Worm (Caenorhabditis elegans): ENCODE measurements around the gene F32D8.3.

F32D8.3 gene

ce11 chrV:10894601-10895000 lies 8.0 kb downstream of the F32D8.3 start, which contains the start of the genes F32D8.14 and F32D8.5:
F32D8.14 (minus strand) TSS chrV:10894788.
F32D8.5 (plus strand) TSS chrV:10894800.
- TF ChIP-seq lin-38 (GFP tag; IDR thresholded peaks at IDR 0.05) (peak; percentile 94), lsy-2 (tag; optimal IDR thresholded peaks at IDR 0.05) (peak in 1 of 2 experiments; percentile 90), ztf-7 (tag; optimal IDR thresholded peaks at IDR 0.05) (peak; percentile 56), nhr-77 (tag; optimal IDR thresholded peaks at IDR 0.05) (peak; percentile 64), aha-1 (tag) (peak; percentile 89), php-3 (GFP tag; IDR thresholded peaks at IDR 0.05) (no peak), arid-1 (GFP tag; conservative IDR thresholded peaks at IDR 0.05) (0 out of 2 replicates have a peak, but pooled peaks have one; percentile 28), skn-1 (tag; optimal IDR thresholded peaks at IDR 0.05) (no peak), egl-43 (GFP tag; IDR thresholded peaks at IDR 0.05) (no peak), dmd-6 (GFP tag; IDR thresholded peaks at IDR 0.05) (peak; percentile 46), T20F7.1 (GFP tag; optimal IDR thresholded peaks at IDR 0.05) (peak; percentile 64), spr-3 (GFP tag; optimal IDR thresholded peaks at IDR 0.05) (no peak), vab-7 (GFP tag; IDR thresholded peaks at IDR 0.05) (peak; percentile 35; the same call in 1 of the 2 replicates), mxl-3 (GFP tag; optimal IDR thresholded peaks at IDR 0.05) (peak; percentile 50), ZK337.2 (GFP tag; IDR thresholded peaks at IDR 0.05) (peak; percentile 77), ZK546.5 (tag; optimal IDR thresholded peaks at IDR 0.05) (peak in 1 of 2 experiments; percentile 71), F37D6.2 (tag; optimal IDR thresholded peaks at IDR 0.05) (peak; percentile 39), T26A8.4 (GFP tag; IDR thresholded peaks at IDR 0.05) (peak; percentile 59), duxl-1 (tag; optimal IDR thresholded peaks at IDR 0.05; ENCODE audit: poor library complexity) (peak; percentile 74), nhr-6 (tag; optimal IDR thresholded peaks at IDR 0.05) (peak; percentile 68), hif-1 (tag; optimal IDR thresholded peaks at IDR 0.05) (peak in 1 of 2 experiments; percentile 80), ces-1 (GFP tag; optimal IDR thresholded peaks at IDR 0.05) (no peak), dpl-1 (GFP tag; optimal IDR thresholded peaks at IDR 0.05) (peak; percentile 83), nhr-102 (tag; optimal IDR thresholded peaks at IDR 0.05) (peak; percentile 48), mep-1 (tag; optimal IDR thresholded peaks at IDR 0.05) (peak; percentile 76), madf-9 (GFP tag; conservative IDR thresholded peaks at IDR 0.05) (0 out of 2 replicates have a peak, but pooled peaks have one; percentile 32), dmd-8 (GFP tag; IDR thresholded peaks at IDR 0.05) (no peak), hmg-1.1 (GFP tag; IDR thresholded peaks at IDR 0.05) (peak; percentile 63), spr-1 (tag; optimal IDR thresholded peaks at IDR 0.05) (peak; percentile 32), hlh-30 (tag; optimal IDR thresholded peaks at IDR 0.05; ENCODE audit: insufficient read depth) (peak; percentile 49), fos-1 (tag; optimal IDR thresholded peaks at IDR 0.05) (no peak), ceh-20 (GFP tag; IDR thresholded peaks at IDR 0.05) (0 out of 2 replicates have a peak, but pooled peaks have one; percentile 12), pha-4 (GFP tag; IDR thresholded peaks at IDR 0.05) (no peak), pha-4 (tag; optimal IDR thresholded peaks at IDR 0.05) (peak; percentile 4), lin-13 (GFP tag; optimal IDR thresholded peaks at IDR 0.05) (peak; percentile 79), nhr-48 (tag; optimal IDR thresholded peaks at IDR 0.05) (peak; percentile 67), unc-62 (GFP tag; optimal IDR thresholded peaks at IDR 0.05 in 1 of 2) (peak in 1 of 2 experiments; percentile 84), unc-62 (tag; optimal IDR thresholded peaks at IDR 0.05) (no peak), dve-1 (tag; optimal IDR thresholded peaks at IDR 0.05; ENCODE audit: insufficient read depth) (peak; percentile 85), nhr-11 (tag; optimal IDR thresholded peaks at IDR 0.05) (peak; percentile 30), nhr-28 (tag; optimal IDR thresholded peaks at IDR 0.05) (peak; percentile 18), fkh-10 (GFP tag; optimal IDR thresholded peaks at IDR 0.05) (no peak), hlh-11 (tag; optimal IDR thresholded peaks at IDR 0.05) (peak; percentile 60), mes-2 (tag; optimal IDR thresholded peaks at IDR 0.05; ENCODE audit: poor library complexity, severe bottlenecking) (peak; percentile 98), sdz-12 (GFP tag; optimal IDR thresholded peaks at IDR 0.05) (no peak), lim-7 (GFP tag; IDR thresholded peaks at IDR 0.05) (no peak), unc-130 (GFP tag; optimal IDR thresholded peaks at IDR 0.05) (peak; percentile 83), daf-16 (GFP tag; optimal IDR thresholded peaks at IDR 0.05) (no peak), daf-16 (tag; optimal IDR thresholded peaks at IDR 0.05) (peak; percentile 27), rbr-2 (tag; optimal IDR thresholded peaks at IDR 0.05) (peak; percentile 54), saeg-2 (GFP tag; IDR thresholded peaks at IDR 0.05) (no peak)
